Worm (Caenorhabditis elegans) whole organism, L3 larva: ENCODE results near the gene kvs-3.

Experiments
- ama-1 ChIP-seq: fragments of 150-350 bp; optimal IDR thresholded peaks from 2 replicates; lab custom pipeline; 2018
- daf-12 ChIP-seq: fragments of 150-350 bp; optimal IDR thresholded peaks from 2 replicates; lab custom pipeline; 2014; ENCODE audit warnings: missing biosample characterization, missing genetic modification reagents, missing genetic modification characterization
- egl-27 ChIP-seq: sonication (generic microtip); optimal IDR thresholded peaks from 4 replicates; lab custom pipeline; 2017; ENCODE audit warnings: missing biosample characterization, missing genetic modification reagents, missing genetic modification characterization
- fos-1 ChIP-seq: fragments of 150-350 bp; optimal IDR thresholded peaks from 2 replicates; lab custom pipeline; 2014; ENCODE audit warnings: missing biosample characterization, missing genetic modification characterization
- jun-1 ChIP-seq: fragments of 150-350 bp; optimal IDR thresholded peaks from 2 replicates; lab custom pipeline; 2014; ENCODE audit warnings: missing biosample characterization, missing genetic modification reagents, missing genetic modification characterization
- lin-15B ChIP-seq: fragments of 150-350 bp; optimal IDR thresholded peaks from 2 replicates; lab custom pipeline; 2014; ENCODE audit warnings: missing biosample characterization, missing genetic modification characterization
- nhr-12 ChIP-seq: fragments of 150-350 bp; optimal IDR thresholded peaks from 2 replicates; lab custom pipeline; 2014; ENCODE audit warnings: missing biosample characterization, missing genetic modification characterization
- nhr-23 ChIP-seq: fragments of 150-350 bp; optimal IDR thresholded peaks from 2 replicates; lab custom pipeline; 2014; ENCODE audit warnings: missing biosample characterization, missing genetic modification reagents, missing genetic modification characterization
- nhr-237 ChIP-seq: fragments of 150-350 bp; optimal IDR thresholded peaks from 2 replicates; lab custom pipeline; 2014; ENCODE audit warnings: missing biosample characterization, missing genetic modification characterization
- nhr-25 ChIP-seq: sonication (generic microtip); optimal IDR thresholded peaks from 2 replicates; lab custom pipeline; 2017; ENCODE audit warnings: missing biosample characterization, missing genetic modification characterization
- nhr-76 ChIP-seq: fragments of 150-350 bp; sonication (generic microtip); optimal IDR thresholded peaks from 5 replicates; lab custom pipeline; 2014; ENCODE audit warnings: missing biosample characterization, missing genetic modification characterization
- skn-1 ChIP-seq: fragments of 150-350 bp; optimal IDR thresholded peaks from 2 replicates; lab custom pipeline; 2014; ENCODE audit warnings: missing biosample characterization, missing genetic modification characterization
- snpc-4 ChIP-seq: fragments of 150-350 bp; optimal IDR thresholded peaks from 2 replicates; lab custom pipeline; 2014; ENCODE audit warnings: missing biosample characterization, missing genetic modification characterization

DNA sequence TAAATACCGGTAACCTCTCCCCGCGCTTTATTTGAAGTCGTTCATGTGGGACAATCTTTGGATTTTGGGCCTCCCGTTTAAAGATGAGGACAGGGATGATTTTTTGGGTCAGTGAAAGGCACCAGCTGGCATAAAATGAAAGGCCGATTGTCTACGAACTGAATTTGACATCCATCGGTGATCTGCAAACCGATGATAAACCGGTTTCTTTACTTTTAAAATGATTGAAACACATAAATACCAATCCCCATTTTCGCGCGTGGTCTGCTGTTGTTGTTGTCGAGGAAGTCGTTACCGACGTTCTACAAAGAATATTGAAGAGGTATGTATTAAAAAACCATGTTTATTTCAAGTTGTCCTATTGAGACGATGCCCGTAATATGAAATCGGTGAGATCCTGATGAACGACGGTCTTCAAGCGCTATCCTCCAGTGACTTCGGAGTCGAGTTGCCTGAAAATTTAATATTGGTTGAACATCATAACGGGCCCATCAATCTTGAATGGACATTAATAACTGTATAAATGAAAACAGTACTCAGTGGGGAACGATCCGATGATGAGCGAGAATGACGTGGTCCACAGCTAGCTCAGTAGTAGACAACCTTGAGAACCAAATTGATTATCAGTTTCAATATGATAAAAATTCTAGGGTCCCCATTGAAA lies 25.0 kb downstream of the kvs-3 start:
- no peak for TF ChIP-seq egl-27 (tag; lab: Kevin White, UChicago)
- TF ChIP-seq snpc-4 (tag; lab: Kevin White, UChicago): no peak
- no peak for TF ChIP-seq nhr-25 (tag; lab: Kevin White, UChicago)
- TF ChIP-seq daf-12: no peak
- TF ChIP-seq nhr-76 (tag; lab: Kevin White, UChicago): no peak
- TF ChIP-seq lin-15B (tag; lab: Kevin White, UChicago): no peak
- peak; percentile 42 for TF ChIP-seq ama-1 (lab: Kevin White, UChicago)
- TF ChIP-seq nhr-237 (tag; lab: Kevin White, UChicago): no peak
- TF ChIP-seq fos-1: no peak
- TF ChIP-seq jun-1: no peak
- no peak for TF ChIP-seq skn-1 (tag; lab: Kevin White, UChicago)
- TF ChIP-seq nhr-12 (tag; lab: Kevin White, UChicago): no peak
- no peak for TF ChIP-seq nhr-23
